Fruit fly (Drosophila melanogaster) whole organism, embryonic: Measurements from ENCODE around the gene Hexo1.

Experiments
- Aef1 ChIP-seq: fragments of 200-800 bp; sonication (Bioruptor generic); IDR thresholded peaks from 3 replicates; pipeline ENCODE4 v1.3.6; 2022; ENCODE audit warnings: missing biosample characterization, missing genetic modification characterization
- Awh ChIP-seq: fragments of 200-800 bp; sonication (Bioruptor generic); IDR thresholded peaks from 2 replicates; pipeline ENCODE4, ENCODE4 v1.3.6; 2022; ENCODE audit warnings: missing biosample characterization, missing genetic modification characterization
- B-H1 ChIP-seq: fragments of 200-800 bp; sonication (Bioruptor generic); IDR thresholded peaks from 3 replicates; pipeline ENCODE4 v1.3.6; 2022; ENCODE audit warnings: missing biosample characterization, missing genetic modification characterization
- Bdp1 ChIP-seq: fragments of 200-800 bp; sonication (Bioruptor generic); optimal IDR thresholded peaks from 3 replicates; lab custom pipeline; 2016; ENCODE audit warnings: missing biosample characterization, missing genetic modification characterization
- CG10147 ChIP-seq: fragments of 200-800 bp; sonication (Bioruptor generic); optimal IDR thresholded peaks from 2 replicates; lab custom pipeline; 2019; ENCODE audit warnings: missing biosample characterization, mild to moderate bottlenecking, missing genetic modification characterization, moderate library complexity
- CG10543 ChIP-seq: fragments of 200-800 bp; sonication (Bioruptor generic); optimal IDR thresholded peaks from 3 replicates; lab custom pipeline; 2017; ENCODE audit warnings: missing biosample characterization, mild to moderate bottlenecking, missing genetic modification characterization, moderate library complexity
- CG12236 ChIP-seq: fragments of 200-800 bp; sonication (Bioruptor generic); optimal IDR thresholded peaks from 2 replicates; lab custom pipeline; 2016; ENCODE audit warnings: missing biosample characterization, missing genetic modification characterization
- CG1233 ChIP-seq: fragments of 200-800 bp; sonication (Bioruptor generic); optimal IDR thresholded peaks from 4 replicates; lab custom pipeline; 2018; ENCODE audit warnings: missing biosample characterization, mild to moderate bottlenecking, missing genetic modification characterization
- CG14965 ChIP-seq: fragments of 200-800 bp; sonication (Bioruptor generic); optimal IDR thresholded peaks from 2 replicates; lab custom pipeline; 2016; ENCODE audit warnings: missing biosample characterization, missing genetic modification characterization, borderline replicate concordance
- CG15269 ChIP-seq: fragments of 200-800 bp; sonication (Bioruptor generic); optimal IDR thresholded peaks from 2 replicates; lab custom pipeline; 2018; ENCODE audit warnings: missing biosample characterization, mild to moderate bottlenecking, missing genetic modification characterization, moderate library complexity
- CG16813 ChIP-seq: fragments of 200-800 bp; sonication (Bioruptor generic); IDR thresholded peaks from 3 replicates; pipeline ENCODE4 v1.3.6; 2022; ENCODE audit warnings: missing biosample characterization, missing genetic modification characterization; ENCODE audit not compliant: partially characterized antibody
- CG16863 ChIP-seq: fragments of 200-800 bp; sonication (Bioruptor generic); optimal IDR thresholded peaks from 3 replicates; lab custom pipeline; 2016; ENCODE audit warnings: missing biosample characterization, missing genetic modification characterization
- CG1792 ChIP-seq: fragments of 200-800 bp; sonication (Bioruptor generic); optimal IDR thresholded peaks from 2 replicates; lab custom pipeline; 2016; ENCODE audit warnings: missing biosample characterization, missing genetic modification characterization
- CG2199 ChIP-seq: fragments of 200-800 bp; sonication (Bioruptor generic); IDR thresholded peaks from 3 replicates; pipeline ENCODE4 v1.3.6; 2022; ENCODE audit warnings: missing biosample characterization, missing genetic modification characterization
- CG30431 ChIP-seq: fragments of 200-800 bp; sonication (Bioruptor generic); optimal IDR thresholded peaks from 2 replicates; lab custom pipeline; 2017; ENCODE audit warnings: missing biosample characterization, missing genetic modification characterization
- CG33557 ChIP-seq: fragments of 200-800 bp; sonication (Bioruptor generic); optimal IDR thresholded peaks from 2 replicates; lab custom pipeline; 2019; ENCODE audit warnings: missing biosample characterization, mild to moderate bottlenecking, missing genetic modification characterization, moderate library complexity
- CG4820 ChIP-seq: fragments of 200-800 bp; sonication (Bioruptor generic); optimal IDR thresholded peaks from 3 replicates; lab custom pipeline; 2016; ENCODE audit warnings: missing biosample characterization, missing genetic modification characterization
- CG8290 ChIP-seq, 3 experiments: fragments of 200-800 bp; sonication (Bioruptor generic); optimal IDR thresholded peaks; 2 replicates each; lab custom pipeline; 2016 to 2019; ENCODE audit warnings: missing biosample characterization in 3 of 3, missing genetic modification characterization in 3 of 3, mild to moderate bottlenecking in 2 of 3, moderate library complexity in 1 of 3
- CG9437 ChIP-seq: fragments of 200-800 bp; sonication (Bioruptor generic); optimal IDR thresholded peaks from 2 replicates; lab custom pipeline; 2018; ENCODE audit warnings: missing biosample characterization, mild to moderate bottlenecking, missing genetic modification characterization
- CG9817 ChIP-seq: fragments of 200-800 bp; sonication (Bioruptor generic); optimal IDR thresholded peaks from 2 replicates; lab custom pipeline; 2018; ENCODE audit warnings: missing biosample characterization, mild to moderate bottlenecking, missing genetic modification characterization, moderate library complexity
- D19B ChIP-seq: fragments of 200-800 bp; sonication (Bioruptor generic); optimal IDR thresholded peaks from 2 replicates; lab custom pipeline; 2017; ENCODE audit warnings: missing biosample characterization, mild to moderate bottlenecking, missing genetic modification characterization
- Ets65A ChIP-seq: fragments of 200-800 bp; sonication (Bioruptor generic); peaks from one replicate; lab custom pipeline; 2016; ENCODE audit warnings: missing biosample characterization, missing genetic modification characterization
- Gug ChIP-seq: fragments of 200-800 bp; sonication (Bioruptor generic); IDR thresholded peaks from 4 replicates; pipeline ENCODE4 v1.3.6; 2022; ENCODE audit warnings: missing biosample characterization, missing genetic modification characterization
- H15 ChIP-seq: fragments of 200-800 bp; sonication (Bioruptor generic); IDR thresholded peaks from 3 replicates; pipeline ENCODE4 v1.3.6; 2022; ENCODE audit warnings: missing biosample characterization, missing genetic modification characterization
- HLHmδ ChIP-seq: fragments of 200-800 bp; sonication (Bioruptor generic); optimal IDR thresholded peaks from 2 replicates; lab custom pipeline; 2018; ENCODE audit warnings: missing biosample characterization, mild to moderate bottlenecking, missing genetic modification characterization, moderate library complexity
- Hand ChIP-seq: fragments of 200-800 bp; sonication (Bioruptor generic); optimal IDR thresholded peaks from 2 replicates; lab custom pipeline; 2017; ENCODE audit warnings: mild to moderate bottlenecking, missing biosample characterization, missing genetic modification reagents, missing genetic modification characterization
- Hr51 ChIP-seq, 2 experiments: fragments of 200-800 bp; sonication (Bioruptor generic); optimal IDR thresholded peaks; 2 replicates in 1 of 2; 3 replicates in 1 of 2; lab custom pipeline; 2016 to 2018; ENCODE audit warnings: missing biosample characterization in 2 of 2, missing genetic modification characterization in 2 of 2, mild to moderate bottlenecking in 1 of 2, moderate library complexity in 1 of 2
- NC2β ChIP-seq: fragments of 200-800 bp; sonication (Bioruptor generic); optimal IDR thresholded peaks from 2 replicates; lab custom pipeline; 2016; ENCODE audit warnings: missing biosample characterization, missing genetic modification characterization
- Pdp1 ChIP-seq, 2 experiments: fragments of 200-800 bp; sonication (Bioruptor generic); optimal IDR thresholded peaks; 3 replicates each; lab custom pipeline; 2016; ENCODE audit warnings: missing biosample characterization in 2 of 2, missing genetic modification characterization in 2 of 2, mild to moderate bottlenecking in 1 of 2, moderate library complexity in 1 of 2
- Sry-δ ChIP-seq: fragments of 200-800 bp; sonication (Bioruptor generic); optimal IDR thresholded peaks from 2 replicates; lab custom pipeline; 2016; ENCODE audit warnings: missing biosample characterization, missing genetic modification characterization
- ap ChIP-seq: fragments of 200-800 bp; sonication (Bioruptor generic); IDR thresholded peaks from 2 replicates; pipeline ENCODE4 v1.3.6; 2022; ENCODE audit warnings: missing biosample characterization, missing genetic modification characterization
- btn ChIP-seq: fragments of 200-800 bp; sonication (Bioruptor generic); optimal IDR thresholded peaks from 2 replicates; lab custom pipeline; 2016; ENCODE audit warnings: missing biosample characterization, missing genetic modification characterization
- gem ChIP-seq: fragments of 200-800 bp; sonication (Bioruptor generic); optimal IDR thresholded peaks from 2 replicates; lab custom pipeline; 2019; ENCODE audit warnings: missing biosample characterization, mild to moderate bottlenecking, missing genetic modification characterization, moderate library complexity
- gfzf ChIP-seq: fragments of 200-800 bp; sonication (Bioruptor generic); optimal IDR thresholded peaks from 2 replicates; lab custom pipeline; 2016; ENCODE audit warnings: missing biosample characterization, mild to moderate bottlenecking, missing genetic modification characterization, moderate library complexity
- grau ChIP-seq: fragments of 200-800 bp; optimal IDR thresholded peaks from 3 replicates; lab custom pipeline; 2019; ENCODE audit warnings: missing biosample characterization, mild to moderate bottlenecking, missing genetic modification characterization, moderate library complexity
- oc ChIP-seq: fragments of 200-800 bp; sonication (Bioruptor generic); optimal IDR thresholded peaks from 2 replicates; lab custom pipeline; 2018; ENCODE audit warnings: missing biosample characterization, mild to moderate bottlenecking, missing genetic modification characterization, moderate library complexity
- p53 ChIP-seq: fragments of 200-800 bp; sonication (Bioruptor generic); optimal IDR thresholded peaks from 2 replicates; lab custom pipeline; 2016; ENCODE audit warnings: missing biosample characterization, missing genetic modification characterization
- phol ChIP-seq: fragments of 200-800 bp; sonication (Bioruptor generic); optimal IDR thresholded peaks from 3 replicates; lab custom pipeline; 2018; ENCODE audit warnings: missing biosample characterization, mild to moderate bottlenecking, missing genetic modification characterization, moderate library complexity
- pnt ChIP-seq: fragments of 200-800 bp; sonication (Bioruptor generic); optimal IDR thresholded peaks from 3 replicates; lab custom pipeline; 2016; ENCODE audit warnings: missing biosample characterization, missing genetic modification characterization
- sens-2 ChIP-seq: fragments of 200-800 bp; sonication (Bioruptor generic); IDR thresholded peaks from 2 replicates; pipeline ENCODE4 v1.3.6; 2022; ENCODE audit warnings: missing biosample characterization, missing genetic modification characterization
- seq ChIP-seq: fragments of 200-800 bp; sonication (Bioruptor generic); IDR thresholded peaks from 2 replicates; pipeline ENCODE4 v1.3.6; 2022; ENCODE audit warnings: missing biosample characterization, missing genetic modification characterization
- sisA ChIP-seq: fragments of 200-800 bp; sonication (Bioruptor generic); IDR thresholded peaks from 2 replicates; pipeline ENCODE4 v1.3.6; 2022; ENCODE audit warnings: missing biosample characterization, missing genetic modification characterization
- slp2 ChIP-seq: fragments of 200-800 bp; sonication (Bioruptor generic); optimal IDR thresholded peaks from 2 replicates; lab custom pipeline; 2016; ENCODE audit warnings: missing biosample characterization, missing genetic modification characterization
- sr ChIP-seq: fragments of 200-800 bp; sonication (Bioruptor generic); IDR thresholded peaks from 3 replicates; pipeline ENCODE4 v1.3.6; 2022; ENCODE audit warnings: missing biosample characterization, missing genetic modification characterization
- unpg ChIP-seq: fragments of 200-800 bp; sonication (Bioruptor generic); optimal IDR thresholded peaks from 3 replicates; lab custom pipeline; 2018; ENCODE audit warnings: missing biosample characterization, mild to moderate bottlenecking, missing genetic modification characterization, moderate library complexity
- usp ChIP-seq: fragments of >200 bp; optimal IDR thresholded peaks from 2 replicates; lab custom pipeline; 2017; ENCODE audit warnings: missing biosample characterization, missing genetic modification characterization
- vvl ChIP-seq: fragments of 200-800 bp; sonication (Bioruptor generic); IDR thresholded peaks from 2 replicates; pipeline ENCODE4 v1.3.6; 2022; ENCODE audit warnings: missing biosample characterization, missing genetic modification characterization
- zen2 ChIP-seq: fragments of 200-800 bp; sonication (Bioruptor generic); IDR thresholded peaks from 3 replicates; pipeline ENCODE4 v1.3.6; 2022; ENCODE audit warnings: missing biosample characterization, missing genetic modification characterization; ENCODE audit not compliant: partially characterized antibody

Hexo1 gene

dm6 chr3L:4239442-4240322 is 48.8 kb upstream of the Hexo1 start, which contains the start of gene Sqor (continued):
- TF ChIP-seq CG16813 (GFP tag; lab: Robert Waterston, UW) = no peak
- TF ChIP-seq CG14965 (GFP tag; lab: Kevin White, UChicago) = peak; percentile 41
- TF ChIP-seq CG10147 (GFP tag; lab: Kevin White, UChicago) = peak; percentile 91
- peak; percentile 61; the same call in 2 of the 3 replicates for TF ChIP-seq sr (GFP tag; lab: Robert Waterston, UW)
- peak; percentile 66 for TF ChIP-seq btn
- peak; percentile 89 to 95 for TF ChIP-seq Hr51 (GFP tag; optimal IDR thresholded peaks at IDR 0.05; lab: Kevin White, UChicago)
- peak; percentile 83 for TF ChIP-seq oc (tag; lab: Kevin White, UChicago)
- peak; percentile 95 for TF ChIP-seq Ets65A (GFP tag; lab: Kevin White, UChicago)
- TF ChIP-seq phol = peak; percentile 74
- peak; percentile 79 for TF ChIP-seq p53 (GFP tag; lab: Kevin White, UChicago)
- peak; percentile 2 for TF ChIP-seq CG33557 (GFP tag; lab: Kevin White, UChicago)
- peak; percentile 48 for TF ChIP-seq CG4820 (GFP tag; lab: Kevin White, UChicago)
- TF ChIP-seq CG30431 = peak; percentile 77
- peak; percentile 89 for TF ChIP-seq Pdp1 (GFP tag; optimal IDR thresholded peaks at IDR 0.05; lab: Kevin White, UChicago)
- peak; percentile 85 for TF ChIP-seq CG1792 (GFP tag; lab: Kevin White, UChicago)
- peak; percentile 99 for TF ChIP-seq grau (tag; lab: Kevin White, UChicago)
- TF ChIP-seq CG1233 (GFP tag; lab: Kevin White, UChicago) = peak; percentile 83
- peak; percentile 92 for TF ChIP-seq CG10543 (GFP tag; lab: Kevin White, UChicago)
- TF ChIP-seq Bdp1 (GFP tag; lab: Kevin White, UChicago) = peak; percentile 82
- TF ChIP-seq B-H1 (GFP tag; lab: Robert Waterston, UW) = peak; percentile 44
- TF ChIP-seq NC2β (GFP tag; lab: Kevin White, UChicago) = peak; percentile 64
- peak; percentile 54 for TF ChIP-seq ap (GFP tag; lab: Robert Waterston, UW)
- TF ChIP-seq Hand = peak; percentile 75
- TF ChIP-seq CG9437 (GFP tag; lab: Kevin White, UChicago) = peak; percentile 85
- TF ChIP-seq CG16863 (GFP tag; lab: Kevin White, UChicago) = peak; percentile 75
- peak; percentile 64; the same call in 1 of the 2 replicates for TF ChIP-seq Awh
- TF ChIP-seq zen2 (GFP tag; lab: Robert Waterston, UW) = no peak
- peak; percentile 86 for TF ChIP-seq unpg (GFP tag; lab: Kevin White, UChicago)
- TF ChIP-seq CG2199 (GFP tag; lab: Robert Waterston, UW) = peak; percentile 70; the same call in 2 of the 3 replicates
- peak; percentile 31 for TF ChIP-seq gfzf (GFP tag; lab: Kevin White, UChicago)
- peak; percentile 92 for TF ChIP-seq CG15269 (tag; lab: Kevin White, UChicago)
- no peak for TF ChIP-seq HLHmδ
- TF ChIP-seq CG12236 (GFP tag; lab: Kevin White, UChicago) = peak; percentile 27
- TF ChIP-seq H15 = peak; percentile 58; the same call in 2 of the 3 replicates
- peak; percentile 28 for TF ChIP-seq Sry-δ
- peak; percentile 81 for TF ChIP-seq vvl (GFP tag; lab: Robert Waterston, UW)
- TF ChIP-seq D19B = peak; percentile 82
- peak; percentile 81 for TF ChIP-seq CG9817 (tag; lab: Kevin White, UChicago)
- TF ChIP-seq usp (GFP tag; lab: Kevin White, UChicago) = no peak
- peak; percentile 85 for TF ChIP-seq seq (GFP tag; lab: Robert Waterston, UW)
- peak; percentile 73; the same call in 3 of the 4 replicates for TF ChIP-seq Gug (GFP tag; lab: Robert Waterston, UW)
- TF ChIP-seq sisA (GFP tag; lab: Robert Waterston, UW) = peak; percentile 69
- peak; percentile 86 for TF ChIP-seq slp2 (GFP tag; lab: Kevin White, UChicago)
- peak; percentile 82 for TF ChIP-seq pnt
- peak; percentile 59 for TF ChIP-seq CG8290 (GFP tag; optimal IDR thresholded peaks at IDR 0.05; lab: Kevin White, UChicago)
- peak; percentile 34 to 97 for TF ChIP-seq CG8290 (tag; optimal IDR thresholded peaks at IDR 0.05; lab: Kevin White, UChicago)
- TF ChIP-seq sens-2 (GFP tag; lab: Robert Waterston, UW) = peak; percentile 37; the same call in 1 of the 2 replicates
- TF ChIP-seq Aef1 (GFP tag; lab: Robert Waterston, UW) = peak; percentile 81
- peak; percentile 92 for TF ChIP-seq gem (tag; lab: Kevin White, UChicago)
